Worm (Caenorhabditis elegans): ENCODE results near the gene F46B3.7.

DNA sequence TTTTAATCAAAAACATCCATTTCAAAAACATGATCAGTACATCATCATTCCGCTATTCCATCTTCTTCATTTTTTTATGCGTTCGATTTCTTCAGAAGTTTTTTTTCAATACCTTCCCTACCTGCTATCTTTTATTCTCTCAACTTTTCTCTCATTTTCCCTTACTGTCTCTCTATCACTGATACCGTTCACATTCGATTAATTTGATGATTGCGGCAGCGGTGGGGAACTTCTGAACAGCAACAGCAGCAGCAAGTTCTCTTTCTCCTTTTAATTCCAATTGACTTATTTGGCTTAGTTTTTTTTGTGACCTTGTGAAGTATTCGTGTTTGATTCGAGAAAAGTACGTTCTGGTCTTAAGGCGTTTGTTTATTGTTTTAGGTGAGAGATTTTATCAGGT, 30.3 kb upstream of the F46B3.7 start:
- TF ChIP-seq ama-1 (optimal IDR thresholded peaks at IDR 0.05) = no peak
- TF ChIP-seq nhr-85 (tag) = no peak
- peak; percentile 23 for TF ChIP-seq blmp-1 (tag; optimal IDR thresholded peaks at IDR 0.05)
- TF ChIP-seq nhr-28 (tag; optimal IDR thresholded peaks at IDR 0.05) = no peak
- no peak for TF ChIP-seq mdl-1 (tag; optimal IDR thresholded peaks at IDR 0.05)
- no peak for TF ChIP-seq grh-1 (GFP tag; IDR thresholded peaks at IDR 0.05)
- no peak for TF ChIP-seq aly-2 (tag; optimal IDR thresholded peaks at IDR 0.05)
- TF ChIP-seq pqm-1 (tag; optimal IDR thresholded peaks at IDR 0.05) = no peak
- no peak for TF ChIP-seq efl-1 (optimal IDR thresholded peaks at IDR 0.05)
- TF ChIP-seq efl-1 (GFP tag; optimal IDR thresholded peaks at IDR 0.05 in 1 of 2) = no peak
- no peak for TF ChIP-seq pag-3 (tag; optimal IDR thresholded peaks at IDR 0.05; ENCODE audit: borderline replicate concordance, insufficient read depth)
- no peak for TF ChIP-seq ztf-11 (tag; optimal IDR thresholded peaks at IDR 0.05)
- TF ChIP-seq ces-1 (GFP tag; optimal IDR thresholded peaks at IDR 0.05) = no peak

Data from whole organism, L1 larva.